Worm (Caenorhabditis elegans): Measurements from ENCODE around the gene Y13C8A.1.
A peak's percentile ranks its signal among the peaks of the same experiment; 100 is the strongest.

Y13C8A.1 gene

DNA sequence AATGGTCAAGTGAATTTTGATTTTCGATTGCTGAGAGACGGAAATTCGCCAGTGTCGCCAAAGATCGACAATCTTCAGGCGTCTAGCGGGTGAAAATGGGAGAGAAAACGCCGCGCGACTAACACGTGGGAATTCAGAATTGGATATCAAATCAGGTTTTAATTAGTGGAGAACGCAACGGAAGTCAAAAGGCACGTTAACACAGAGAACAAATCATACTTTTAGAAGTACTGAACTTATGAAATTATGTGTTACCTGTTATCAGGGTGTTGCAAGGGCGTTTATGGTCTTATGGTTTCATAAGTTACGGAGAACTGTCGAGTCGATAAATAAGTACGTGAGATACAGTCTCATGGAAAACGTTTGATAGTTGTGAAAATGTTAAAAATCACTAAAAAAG lies 12.2 kb upstream of the Y13C8A.1 start (continued):
- TF ChIP-seq unc-30 (tag; optimal IDR thresholded peaks at IDR 0.05): no peak
- TF ChIP-seq nhr-85 (tag): peak; percentile 89
- no peak for TF ChIP-seq aha-1 (tag; optimal IDR thresholded peaks at IDR 0.05)
- TF ChIP-seq mef-2 (tag; optimal IDR thresholded peaks at IDR 0.05): no peak
- no peak for TF ChIP-seq nhr-84 (tag; optimal IDR thresholded peaks at IDR 0.05)

DNA sequence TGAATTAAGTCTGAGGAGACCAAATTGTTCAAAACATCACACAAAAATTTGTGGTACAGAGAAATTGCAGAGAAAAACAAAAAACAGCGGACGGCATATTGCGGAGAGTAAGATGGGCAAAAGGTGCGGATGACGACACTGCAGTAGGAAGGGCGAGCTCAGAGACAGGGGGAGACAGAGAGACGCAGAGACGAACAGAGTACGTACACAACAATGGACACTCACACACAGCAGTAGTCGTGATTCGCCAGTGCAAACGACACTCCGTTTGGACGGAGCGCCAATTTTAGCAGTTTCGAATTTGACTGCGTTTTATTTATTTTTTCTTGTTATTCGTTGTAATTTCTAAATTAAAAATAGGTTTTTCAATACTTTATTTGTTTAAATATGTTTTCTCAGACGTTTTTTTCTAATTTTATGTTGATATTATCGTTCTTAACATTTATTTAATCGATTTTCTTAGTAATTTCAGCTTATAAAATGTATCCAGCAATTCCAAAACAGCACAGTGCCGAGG lies 11.0 kb upstream of the Y13C8A.1 start, which contains the start of gene T20F7.1:
TSS of gene T20F7.1 (plus strand) at position 467 of the 517 bp plus-strand sequence.
- peak; percentile 9 for TF ChIP-seq lin-13 (GFP tag; optimal IDR thresholded peaks at IDR 0.05)
- TF ChIP-seq dpl-1 (GFP tag; optimal IDR thresholded peaks at IDR 0.05): peak; percentile 6 to 54 (median 49)
- peak; percentile 19 for TF ChIP-seq fos-1 (tag; optimal IDR thresholded peaks at IDR 0.05)
- TF ChIP-seq xbp-1 (tag; optimal IDR thresholded peaks at IDR 0.05): peak; percentile 60
- peak; percentile 16 for TF ChIP-seq lin-39 (tag; optimal IDR thresholded peaks at IDR 0.05)
- TF ChIP-seq zag-1 (tag; optimal IDR thresholded peaks at IDR 0.05): no peak
- TF ChIP-seq efl-1 (optimal IDR thresholded peaks at IDR 0.05): peak; percentile 50 to 61
- peak; percentile 30 to 94 for TF ChIP-seq efl-1 (GFP tag; optimal IDR thresholded peaks at IDR 0.05 in 1 of 2)
- TF ChIP-seq ces-1 (GFP tag; optimal IDR thresholded peaks at IDR 0.05): no peak
- TF ChIP-seq lir-3 (tag; optimal IDR thresholded peaks at IDR 0.05; ENCODE audit: poor library complexity): no peak
- TF ChIP-seq snu-23 (GFP tag; optimal IDR thresholded peaks at IDR 0.05): peak; percentile 90
- TF ChIP-seq dsc-1 (tag; optimal IDR thresholded peaks at IDR 0.05): peak; percentile 53
- TF ChIP-seq tlp-1 (tag; optimal IDR thresholded peaks at IDR 0.05): no peak
- TF ChIP-seq fkh-4 (tag; optimal IDR thresholded peaks at IDR 0.05; ENCODE audit: borderline replicate concordance): no peak
- TF ChIP-seq blmp-1 (tag; optimal IDR thresholded peaks at IDR 0.05): peak; percentile 30
- TF ChIP-seq lin-14 (GFP tag; optimal IDR thresholded peaks at IDR 0.05): peak; percentile 91
- TF ChIP-seq Y116A8C.19 (tag; optimal IDR thresholded peaks at IDR 0.05; ENCODE audit: borderline replicate concordance): no peak
- no peak for TF ChIP-seq ceh-90 (tag; optimal IDR thresholded peaks at IDR 0.05)
- TF ChIP-seq ceh-8 (GFP tag; optimal IDR thresholded peaks at IDR 0.05): no peak
- no peak for TF ChIP-seq zip-4 (GFP tag; optimal IDR thresholded peaks at IDR 0.05)
- TF ChIP-seq unc-98 (GFP tag; IDR thresholded peaks at IDR 0.05): no peak
- TF ChIP-seq mep-1 (tag; optimal IDR thresholded peaks at IDR 0.05): peak; percentile 53
- no peak for TF ChIP-seq nhr-237 (tag; optimal IDR thresholded peaks at IDR 0.05)
- TF ChIP-seq C04F5.9 (tag; optimal IDR thresholded peaks at IDR 0.05): no peak
- no peak for TF ChIP-seq ets-5 (GFP tag; IDR thresholded peaks at IDR 0.05)
- no peak for TF ChIP-seq F16B12.6 (tag; optimal IDR thresholded peaks at IDR 0.05)
- peak; percentile 11 for TF ChIP-seq fkh-10 (GFP tag; optimal IDR thresholded peaks at IDR 0.05)
- TF ChIP-seq vab-15 (tag; optimal IDR thresholded peaks at IDR 0.05): no peak
- no peak for TF ChIP-seq alr-1 (tag; optimal IDR thresholded peaks at IDR 0.05; ENCODE audit: borderline replicate concordance)
- peak; percentile 73 for TF ChIP-seq tbx-2 (tag; optimal IDR thresholded peaks at IDR 0.05)
- TF ChIP-seq elt-2 (tag; optimal IDR thresholded peaks at IDR 0.05): peak; percentile 51
- TF ChIP-seq lin-15B (tag; optimal IDR thresholded peaks at IDR 0.05): peak; percentile 2
- TF ChIP-seq jun-1 (tag; optimal IDR thresholded peaks at IDR 0.05): peak; percentile 16
- TF ChIP-seq nhr-90 (tag; optimal IDR thresholded peaks at IDR 0.05; ENCODE audit: poor library complexity): peak; percentile 68
- no peak for TF ChIP-seq hlh-4 (tag; optimal IDR thresholded peaks at IDR 0.05)
- peak in 1 of 2 experiments; percentile 21 for TF ChIP-seq ztf-11 (tag; optimal IDR thresholded peaks at IDR 0.05)
- TF ChIP-seq egl-27 (tag; optimal IDR thresholded peaks at IDR 0.05): peak in 1 of 2 experiments; percentile 24
- no peak for TF ChIP-seq ama-1 (optimal IDR thresholded peaks at IDR 0.05)
- TF ChIP-seq nhr-47 (tag; optimal IDR thresholded peaks at IDR 0.05): peak; percentile 81
- TF ChIP-seq pax-3 (tag; optimal IDR thresholded peaks at IDR 0.05): no peak
- no peak for TF ChIP-seq nhr-28 (tag; optimal IDR thresholded peaks at IDR 0.05)
- TF ChIP-seq hlh-17 (GFP tag; optimal IDR thresholded peaks at IDR 0.05; ENCODE audit: borderline replicate concordance): no peak
- no peak for TF ChIP-seq hpl-2 (GFP tag; optimal IDR thresholded peaks at IDR 0.05)
- no peak for TF ChIP-seq ceh-63 (GFP tag; optimal IDR thresholded peaks at IDR 0.05)
- TF ChIP-seq swsn-7 (tag; optimal IDR thresholded peaks at IDR 0.05): peak; percentile 79
- TF ChIP-seq nhr-77 (tag; optimal IDR thresholded peaks at IDR 0.05): no peak
- peak; percentile 37 to 80 (median 56) for TF ChIP-seq ceh-82 (tag; optimal IDR thresholded peaks at IDR 0.05)
